Worm (Caenorhabditis elegans): ENCODE results near the gene ubc-9.

DNA sequence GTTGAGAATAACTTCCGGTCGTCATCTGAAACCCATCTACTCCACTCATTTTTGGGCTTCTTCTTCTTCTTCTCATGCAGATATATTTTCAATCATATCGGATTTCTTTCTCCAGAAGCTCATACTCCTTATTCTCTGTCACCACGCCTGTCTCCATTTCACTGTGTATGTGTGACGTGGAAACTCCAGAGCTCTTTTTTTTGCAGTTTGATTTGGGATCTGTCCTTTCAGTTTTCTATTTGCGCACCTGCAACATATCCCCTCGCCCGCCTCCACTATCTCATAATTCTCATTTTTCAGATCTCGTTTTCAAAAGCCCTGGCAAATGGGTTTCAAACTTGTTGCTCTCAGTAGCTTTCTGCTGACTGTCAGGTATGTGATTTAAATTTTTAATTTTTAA is 27.9 kb downstream of the ubc-9 start, which contains the start of gene kin-36:
- TF ChIP-seq daf-12 (tag; optimal IDR thresholded peaks at IDR 0.05) (no peak), Y5F2A.4 (GFP tag; optimal IDR thresholded peaks at IDR 0.05) (no peak), egl-27 (tag; optimal IDR thresholded peaks at IDR 0.05) (no peak), unc-62 (GFP tag; optimal IDR thresholded peaks at IDR 0.05 in 1 of 2) (no peak), unc-62 (tag; optimal IDR thresholded peaks at IDR 0.05) (no peak)

Data from whole organism, L4 larva.